Worm (Caenorhabditis elegans) whole organism, L4 larva: ENCODE measurements around the gene zmp-4.

ENCODE experiments used
- nhr-11 ChIP-seq: fragments of 150-350 bp; optimal IDR thresholded peaks from 2 replicates; lab custom pipeline; 2014; ENCODE audit warnings: missing biosample characterization, missing genetic modification characterization
- snpc-4 ChIP-seq: fragments of 150-350 bp; optimal IDR thresholded peaks from 2 replicates; lab custom pipeline; 2014; ENCODE audit warnings: missing biosample characterization, missing genetic modification characterization
- unc-62 ChIP-seq, 3 experiments: fragments of 150-350 bp in 1 of 3; sonication (generic microtip); optimal IDR thresholded peaks in 2 of 3; peaks in 1 of 3; 1 replicate in 1 of 3; 2 replicates in 2 of 3; lab custom pipeline; 2014 to 2017; ENCODE audit warnings: missing biosample characterization in 3 of 3, missing genetic modification characterization in 3 of 3, missing genetic modification reagents in 3 of 3, missing genotype in 1 of 3

ce11 chrV:14875371-14875770 is 46.0 kb downstream of the zmp-4 start, which contains the start of gene ZC412.5:
- TF ChIP-seq nhr-11 (tag; lab: Kevin White, UChicago) (no peak), unc-62 (GFP tag; optimal IDR thresholded peaks at IDR 0.05 in 1 of 2; lab: Kevin White, UChicago) (no peak), unc-62 (tag; optimal IDR thresholded peaks at IDR 0.05; lab: Kevin White, UChicago) (no peak), snpc-4 (tag; lab: Kevin White, UChicago) (no peak)
